Fruit fly (Drosophila melanogaster) whole organism, wandering third instar larva: ENCODE results near the gene CG33270.

Experiments used
- Dif ChIP-seq: fragments of 200-275, 200-300 bp; sonication (Bioruptor generic); optimal IDR thresholded peaks from 2 replicates; lab custom pipeline; 2018; ENCODE audit warnings: missing biosample characterization, missing genetic modification characterization; ENCODE audit not compliant: partially characterized antibody
- OdsH ChIP-seq: fragments of 200-800 bp; sonication (Bioruptor generic); optimal IDR thresholded peaks from 2 replicates; lab custom pipeline; 2016; ENCODE audit warnings: missing biosample characterization, mild to moderate bottlenecking, missing genetic modification characterization
- fru ChIP-seq: fragments of 200-800 bp; sonication (Bioruptor generic); optimal IDR thresholded peaks from 3 replicates; lab custom pipeline; 2016; ENCODE audit warnings: missing biosample characterization, mild to moderate bottlenecking, missing genetic modification characterization
- pan ChIP-seq: fragments of >200 bp; optimal IDR thresholded peaks from 2 replicates; lab custom pipeline; 2017

dm6 chr3L:11534391-11535246, 43.8 kb downstream of the CG33270 start:
- TF ChIP-seq OdsH (GFP tag; lab: Kevin White, UChicago) (peak; percentile 34), pan (no peak), fru (GFP tag; lab: Kevin White, UChicago) (no peak), Dif (GFP tag; lab: Kevin White, UChicago) (peak; percentile 92)
